Fruit fly (Drosophila melanogaster): ENCODE measurements around the gene Rab19.

- TF ChIP-seq Pif1B (GFP tag; optimal IDR thresholded peaks at IDR 0.05) (no peak), EcR (GFP tag; optimal IDR thresholded peaks at IDR 0.05) (no peak), CG34367 (tag; optimal IDR thresholded peaks at IDR 0.05) (peak; percentile 17), CG15710 (tag; optimal IDR thresholded peaks at IDR 0.05) (no peak), CG14655 (GFP tag; optimal IDR thresholded peaks at IDR 0.05) (no peak), Snoo (tag; optimal IDR thresholded peaks at IDR 0.05) (no peak), gl (tag; optimal IDR thresholded peaks at IDR 0.05) (no peak), CG9948 (tag; optimal IDR thresholded peaks at IDR 0.05) (peak; percentile 6), D1 (tag; optimal IDR thresholded peaks at IDR 0.05) (no peak), Pif1A (GFP tag; optimal IDR thresholded peaks at IDR 0.05) (no peak), CG4496 (GFP tag; IDR thresholded peaks at IDR 0.05) (peak; percentile 42; the same call in 1 of the 3 replicates)
Observed at dm6 chr3L:8315141-8315816, 18.5 kb downstream of the Rab19 start, which contains the start of gene Cpsf6.

Measured in whole organism, pupa.